Worm (Caenorhabditis elegans): Measurements from ENCODE around the gene cank-26.

cank-26 gene

DNA sequence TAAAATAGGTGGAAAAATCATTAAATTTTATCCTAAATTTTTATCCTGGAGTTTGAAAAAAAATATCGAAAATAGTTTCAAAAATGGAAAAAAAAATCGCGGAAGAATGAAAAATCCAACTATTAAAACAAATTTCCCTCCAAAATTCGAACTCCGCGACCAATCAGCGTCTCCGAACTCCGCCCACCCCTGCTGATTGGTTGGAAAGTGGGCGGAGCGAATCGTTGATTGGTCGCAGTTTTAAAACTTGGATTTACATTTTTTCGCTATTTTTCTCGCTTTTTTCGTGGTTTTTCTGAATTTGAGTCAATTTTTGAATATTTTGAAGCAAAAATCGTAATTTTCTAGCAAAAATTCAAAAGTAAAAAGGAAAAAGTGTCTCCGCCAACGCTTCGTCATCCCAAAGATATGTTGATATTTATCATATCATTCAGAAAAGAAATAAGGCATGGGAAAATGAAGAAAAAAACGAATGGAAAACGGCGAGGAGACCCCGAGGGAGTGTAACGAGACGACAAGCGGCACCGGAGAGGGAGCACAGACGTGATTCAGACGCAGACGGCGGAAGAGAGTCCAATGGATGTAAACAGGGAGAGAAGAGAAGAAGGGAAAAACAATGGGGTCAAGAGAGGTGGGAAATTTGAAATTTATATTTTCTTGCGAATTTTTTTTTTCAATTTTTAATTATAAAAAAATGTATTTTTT is 44.2 kb downstream of the cank-26 start (continued):
- no peak for TF ChIP-seq sea-2 (GFP tag; IDR thresholded peaks at IDR 0.05)
- no peak for TF ChIP-seq efl-1 (GFP tag; optimal IDR thresholded peaks at IDR 0.05)
- TF ChIP-seq lin-35 (GFP tag; optimal IDR thresholded peaks at IDR 0.05) = peak in 1 of 3 experiments; percentile 24

ce11 chrII:3929446-3929845 is 45.4 kb downstream of the cank-26 start:
- TF ChIP-seq zim-3 (tag; optimal IDR thresholded peaks at IDR 0.05) (no peak), ceh-27 (GFP tag; optimal IDR thresholded peaks at IDR 0.05) (peak; percentile 1), rcor-1 (GFP tag; IDR thresholded peaks at IDR 0.05) (no peak), tbp1 (GFP tag; optimal IDR thresholded peaks at IDR 0.05) (no peak), B0019.2 (GFP tag; conservative IDR thresholded peaks at IDR 0.05) (no peak), aptf-2 (GFP tag; conservative IDR thresholded peaks at IDR 0.05) (no peak), hmg-1.2 (GFP tag; IDR thresholded peaks at IDR 0.05) (no peak), madf-8 (GFP tag; conservative IDR thresholded peaks at IDR 0.05) (no peak), nhr-80 (tag; optimal IDR thresholded peaks at IDR 0.05) (peak; percentile 4)

DNA sequence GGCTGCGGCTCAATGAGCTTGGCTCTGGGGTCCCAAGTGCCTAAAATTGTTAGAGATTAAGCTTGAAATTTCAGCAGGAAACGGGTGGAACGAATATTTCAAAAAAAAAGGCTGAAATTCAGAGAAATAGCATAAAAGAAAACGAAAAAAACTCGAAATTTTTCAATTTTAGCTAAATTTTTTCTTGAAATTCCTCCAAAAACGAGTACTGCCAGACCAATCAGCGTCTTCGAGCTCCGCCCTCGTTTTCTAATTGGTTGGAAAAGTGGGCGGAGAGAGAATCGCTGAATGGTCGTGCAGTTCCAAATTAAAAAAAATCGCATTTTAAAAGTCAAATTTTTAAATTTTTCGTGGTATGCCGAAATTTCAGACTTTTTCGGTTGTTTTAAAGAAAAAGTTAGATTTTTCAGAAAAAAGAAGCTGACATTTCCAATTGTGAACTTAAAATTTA is 46.9 kb downstream of the cank-26 start, which contains the start of gene plpp-1.1:
plpp-1.1 (minus strand) TSS at position 51 of the 451 bp plus-strand sequence.
- TF ChIP-seq zfh-2 (GFP tag; conservative IDR thresholded peaks at IDR 0.05) = 0 out of 2 replicates have a peak, but pooled peaks have one; percentile 9
- no peak for TF ChIP-seq ceh-58 (GFP tag; IDR thresholded peaks at IDR 0.05)
- 0 out of 2 replicates have a peak, but pooled peaks have one; percentile 66 for TF ChIP-seq nfyb-1 (GFP tag; IDR thresholded peaks at IDR 0.05)
- no peak for TF ChIP-seq egrh-3 (GFP tag; IDR thresholded peaks at IDR 0.05)
- TF ChIP-seq hmg-20 (GFP tag; IDR thresholded peaks at IDR 0.05) = no peak

All from whole organism, young adult.